Worm (Caenorhabditis elegans) whole organism, L2 larva: ENCODE measurements around the gene str-111.

Experiments
- C34F6.9 ChIP-seq: fragments of 150-350 bp; optimal IDR thresholded peaks from 2 replicates; lab custom pipeline; 2014; ENCODE audit warnings: missing biosample characterization, missing genetic modification characterization
- F13H6.1 ChIP-seq: sonication (generic microtip); optimal IDR thresholded peaks from 2 replicates; lab custom pipeline; 2016; ENCODE audit warnings: missing genetic modification characterization, missing compliant biosample characterization
- R02D3.7 ChIP-seq: fragments of 150-350 bp; optimal IDR thresholded peaks from 2 replicates; lab custom pipeline; 2014; ENCODE audit warnings: missing biosample characterization, missing genetic modification characterization
- Y55F3AM.14 ChIP-seq: fragments of 200-800 bp; sonication (Bioruptor generic); optimal IDR thresholded peaks from 2 replicates; lab custom pipeline; 2018; ENCODE audit warnings: mild to moderate bottlenecking, missing genetic modification characterization, missing compliant biosample characterization
- ZK546.5 ChIP-seq: sonication (generic microtip); optimal IDR thresholded peaks from 2 replicates; lab custom pipeline; 2017; ENCODE audit warnings: missing biosample characterization, missing genetic modification characterization
- aly-2 ChIP-seq: fragments of 150-350 bp; optimal IDR thresholded peaks from 2 replicates; lab custom pipeline; 2014; ENCODE audit warnings: missing biosample characterization, missing genetic modification characterization
- ama-1 ChIP-seq: fragments of 150-350 bp; optimal IDR thresholded peaks from 2 replicates; lab custom pipeline; 2018; ENCODE audit warnings: inconsistent platforms
- blmp-1 ChIP-seq: sonication (generic microtip); optimal IDR thresholded peaks from 2 replicates; lab custom pipeline; 2017; ENCODE audit warnings: missing genetic modification characterization, mild to moderate bottlenecking, missing compliant biosample characterization, antibody characterized with exemption, moderate library complexity; ENCODE audit not compliant: insufficient read depth
- ceh-16 ChIP-seq: fragments of 150-350 bp; optimal IDR thresholded peaks from 2 replicates; lab custom pipeline; 2014; ENCODE audit warnings: missing biosample characterization, missing genetic modification characterization
- crh-2 ChIP-seq: sonication (generic microtip); optimal IDR thresholded peaks from 2 replicates; lab custom pipeline; 2017; ENCODE audit warnings: missing biosample characterization, missing genetic modification characterization
- dmd-4 ChIP-seq: sonication (generic microtip); optimal IDR thresholded peaks from 2 replicates; lab custom pipeline; 2017; ENCODE audit warnings: missing biosample characterization, missing genetic modification characterization
- egl-27 ChIP-seq: sonication (generic microtip); optimal IDR thresholded peaks from 3 replicates; lab custom pipeline; 2017; ENCODE audit warnings: missing biosample characterization, missing genetic modification reagents, missing genetic modification characterization
- elt-1 ChIP-seq: fragments of 150-350 bp; optimal IDR thresholded peaks from 2 replicates; lab custom pipeline; 2014; ENCODE audit warnings: missing biosample characterization, missing genetic modification characterization
- elt-3 ChIP-seq: sonication (generic microtip); optimal IDR thresholded peaks from 2 replicates; lab custom pipeline; 2017; ENCODE audit warnings: missing biosample characterization, missing genetic modification characterization
- fos-1 ChIP-seq: fragments of 150-350 bp; optimal IDR thresholded peaks from 2 replicates; lab custom pipeline; 2014; ENCODE audit warnings: missing biosample characterization, missing genetic modification characterization
- gmeb-1 ChIP-seq: fragments of 150-350 bp; optimal IDR thresholded peaks from 2 replicates; lab custom pipeline; 2014; ENCODE audit warnings: missing biosample characterization, missing genetic modification characterization
- lin-13 ChIP-seq: fragments of 150-350 bp; optimal IDR thresholded peaks from 2 replicates; lab custom pipeline; 2014; ENCODE audit warnings: missing biosample characterization, missing genetic modification reagents, missing genetic modification characterization
- mab-5 ChIP-seq: fragments of 150-350 bp; optimal IDR thresholded peaks from 2 replicates; lab custom pipeline; 2014; ENCODE audit warnings: missing biosample characterization, missing genetic modification characterization
- mbf-1 ChIP-seq: sonication (generic microtip); optimal IDR thresholded peaks from 2 replicates; lab custom pipeline; 2017; ENCODE audit warnings: missing biosample characterization, missing genetic modification characterization
- nhr-10 ChIP-seq: sonication (generic microtip); optimal IDR thresholded peaks from 2 replicates; lab custom pipeline; 2017; ENCODE audit warnings: missing biosample characterization, missing genetic modification characterization
- nhr-12 ChIP-seq: fragments of 150-350 bp; optimal IDR thresholded peaks from 2 replicates; lab custom pipeline; 2014; ENCODE audit warnings: missing biosample characterization, missing genetic modification characterization
- nhr-129 ChIP-seq: fragments of 150-350 bp; optimal IDR thresholded peaks from 2 replicates; lab custom pipeline; 2014; ENCODE audit warnings: missing biosample characterization, missing genetic modification characterization
- nhr-21 ChIP-seq: fragments of 150-350 bp; optimal IDR thresholded peaks from 2 replicates; lab custom pipeline; 2014; ENCODE audit warnings: missing biosample characterization, missing genetic modification characterization
- nhr-23 ChIP-seq: fragments of 150-350 bp; optimal IDR thresholded peaks from 2 replicates; lab custom pipeline; 2014; ENCODE audit warnings: missing biosample characterization, missing genetic modification reagents, missing genetic modification characterization
- nhr-237 ChIP-seq: fragments of 150-350 bp; optimal IDR thresholded peaks from 2 replicates; lab custom pipeline; 2014; ENCODE audit warnings: missing biosample characterization, missing genetic modification characterization
- nhr-25 ChIP-seq: fragments of 150-350 bp; sonication (generic microtip); optimal IDR thresholded peaks from 3 replicates; lab custom pipeline; 2014; ENCODE audit warnings: missing biosample characterization, missing genetic modification characterization
- nhr-6 ChIP-seq: fragments of 150-350 bp; optimal IDR thresholded peaks from 2 replicates; lab custom pipeline; 2014; ENCODE audit warnings: missing biosample characterization, missing genetic modification characterization
- nhr-77 ChIP-seq: fragments of 150-350 bp; optimal IDR thresholded peaks from 2 replicates; lab custom pipeline; 2014; ENCODE audit warnings: missing biosample characterization, missing genetic modification characterization
- peb-1 ChIP-seq: fragments of 150-350 bp; optimal IDR thresholded peaks from 2 replicates; lab custom pipeline; 2014; ENCODE audit warnings: missing biosample characterization, missing genetic modification characterization
- sem-4 ChIP-seq: fragments of 150-350 bp; optimal IDR thresholded peaks from 2 replicates; lab custom pipeline; 2014; ENCODE audit warnings: missing biosample characterization, missing genetic modification reagents, missing genetic modification characterization
- sma-9 ChIP-seq, 2 experiments: fragments of 150-350 bp in 1 of 2; sonication (generic microtip) in 1 of 2; optimal IDR thresholded peaks; 2 replicates each; lab custom pipeline; 2014 to 2016; ENCODE audit warnings: missing genetic modification characterization in 2 of 2, mild to moderate bottlenecking in 1 of 2, missing biosample characterization in 1 of 2, missing compliant biosample characterization in 1 of 2, missing genetic modification reagents in 1 of 2, moderate library complexity in 1 of 2
- unc-62 ChIP-seq: fragments of 150-350 bp; optimal IDR thresholded peaks from 2 replicates; lab custom pipeline; 2014; ENCODE audit warnings: missing biosample characterization, missing genetic modification reagents, missing genetic modification characterization
- zag-1 ChIP-seq: fragments of 150-350 bp; optimal IDR thresholded peaks from 2 replicates; lab custom pipeline; 2014; ENCODE audit warnings: missing biosample characterization, missing genetic modification characterization
- ztf-1 ChIP-seq: fragments of 200-800 bp; sonication (Bioruptor generic); conservative IDR thresholded peaks from 2 replicates; pipeline ENCODE4 v1.3.6; 2022; ENCODE audit warnings: missing genetic modification characterization, missing compliant biosample characterization
- ztf-4 ChIP-seq: fragments of 150-350 bp; optimal IDR thresholded peaks from 2 replicates; lab custom pipeline; 2014; ENCODE audit warnings: missing biosample characterization, missing genetic modification characterization

The str-111 gene

ce11 chrV:16132215-16132614, 36.7 kb downstream of the str-111 start:
- TF ChIP-seq elt-3 (tag; lab: Kevin White, UChicago) (no peak), nhr-129 (peak; percentile 38)

ce11 chrV:16131249-16131648, 37.7 kb downstream of the str-111 start, which contains the start of gene fbxa-142:
Gene fbxa-142, minus strand, starts transcription at chrV:16131349.
- TF ChIP-seq mbf-1 (tag; lab: Kevin White, UChicago) (no peak), lin-13 (GFP tag; lab: Kevin White, UChicago) (no peak), elt-1 (tag; lab: Kevin White, UChicago) (no peak), nhr-23 (tag; lab: Kevin White, UChicago) (no peak), crh-2 (tag; lab: Kevin White, UChicago) (no peak), blmp-1 (tag; lab: Kevin White, UChicago) (no peak), ztf-4 (tag; lab: Kevin White, UChicago) (no peak), nhr-6 (no peak)

DNA sequence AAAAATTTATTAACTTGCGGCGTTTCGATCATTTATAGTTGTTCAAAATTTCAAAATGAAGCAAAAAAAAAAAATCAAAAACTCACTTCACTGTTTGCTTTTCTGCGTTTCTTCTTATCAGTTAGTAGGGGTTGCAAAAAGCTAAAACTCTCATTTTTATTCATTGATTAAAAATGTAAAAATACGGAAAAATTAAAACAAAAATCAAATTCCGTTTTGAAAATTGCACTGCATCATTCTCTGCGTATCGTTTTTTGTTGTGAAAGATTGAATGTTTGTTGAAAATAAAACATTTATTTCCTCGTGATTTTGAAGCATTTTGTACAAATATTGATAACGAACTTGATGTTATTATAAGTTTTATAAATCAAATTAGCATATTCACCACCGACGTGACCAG, 39.8 kb downstream of the str-111 start:
- TF ChIP-seq sem-4 (tag; lab: Kevin White, UChicago) (no peak), nhr-77 (tag; lab: Kevin White, UChicago) (no peak), fos-1 (tag; lab: Kevin White, UChicago) (peak; percentile 21), nhr-129 (no peak)

DNA sequence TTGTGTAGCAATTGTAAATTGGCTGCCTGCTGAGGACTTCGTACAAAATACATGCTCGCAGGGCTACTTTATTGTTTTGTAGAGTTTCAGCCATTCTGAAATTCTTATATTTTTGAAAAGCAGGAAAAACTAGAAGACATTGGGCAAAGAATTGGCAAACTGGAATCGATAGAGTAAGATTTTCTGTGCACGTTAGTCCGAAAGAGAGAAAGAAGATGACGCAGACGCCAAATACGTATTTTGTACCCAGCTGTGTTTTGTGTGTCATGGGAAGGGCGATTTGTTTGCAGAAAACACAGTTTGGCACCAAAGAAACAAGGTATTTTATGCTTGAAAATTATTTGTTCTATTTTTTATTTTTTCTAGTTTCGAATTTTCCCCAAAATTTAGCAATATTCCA, 41.5 kb downstream of the str-111 start, which contains the start of gene fbxa-143:
fbxa-143 (minus strand) TSS at position 101 of the 400 bp plus-strand sequence.
- TF ChIP-seq dmd-4 (no peak), zag-1 (tag; lab: Kevin White, UChicago) (no peak), aly-2 (tag; lab: Kevin White, UChicago) (no peak), ceh-16 (no peak), nhr-10 (tag; lab: Kevin White, UChicago) (no peak), egl-27 (no peak), nhr-25 (no peak), ZK546.5 (no peak), nhr-77 (tag; lab: Kevin White, UChicago) (no peak), nhr-237 (no peak), peb-1 (tag; lab: Kevin White, UChicago) (no peak), R02D3.7 (tag; lab: Kevin White, UChicago) (no peak), C34F6.9 (tag; lab: Kevin White, UChicago) (no peak), ztf-1 (GFP tag; lab: Robert Waterston, UW) (no peak), ama-1 (lab: Kevin White, UChicago) (no peak), nhr-12 (tag; lab: Kevin White, UChicago) (no peak), mab-5 (tag; lab: Kevin White, UChicago) (no peak), ztf-4 (tag; lab: Kevin White, UChicago) (no peak), F13H6.1 (tag; lab: Kevin White, UChicago) (no peak)
- TF ChIP-seq, all 48 proteins: peak for 0

- TF ChIP-seq crh-2 (tag; lab: Kevin White, UChicago) (no peak), sem-4 (tag; lab: Kevin White, UChicago) (no peak), nhr-21 (tag; lab: Kevin White, UChicago) (no peak), elt-3 (tag; lab: Kevin White, UChicago) (no peak), gmeb-1 (tag; lab: Kevin White, UChicago) (no peak), lin-13 (GFP tag; lab: Kevin White, UChicago) (no peak), nhr-23 (tag; lab: Kevin White, UChicago) (no peak), nhr-237 (no peak), ztf-1 (GFP tag; lab: Robert Waterston, UW) (no peak), blmp-1 (tag; lab: Kevin White, UChicago) (no peak), R02D3.7 (tag; lab: Kevin White, UChicago) (no peak), sma-9 (GFP tag; optimal IDR thresholded peaks at IDR 0.05; lab: Kevin White, UChicago) (no peak), sma-9 (tag; optimal IDR thresholded peaks at IDR 0.05; lab: Kevin White, UChicago) (no peak), unc-62 (no peak), Y55F3AM.14 (GFP tag; lab: Kevin White, UChicago) (no peak), nhr-25 (no peak), ZK546.5 (no peak)
- TF ChIP-seq, all 48 proteins: peak for 0
Observed at ce11 chrV:16124739-16125138, 44.2 kb downstream of the str-111 start, which contains the start of gene nhr-111. Gene nhr-111, minus strand, starts transcription at chrV:16124839.
